Fruit fly (Drosophila melanogaster) whole organism: ENCODE data around the gene Syx8.

ENCODE experiments used
- EcR ChIP-seq, 2 experiments: fragments of >200 bp; optimal IDR thresholded peaks; 2 replicates each; lab custom pipeline; 2017; ENCODE audit warnings: missing biosample characterization in 2 of 2, missing genetic modification characterization in 2 of 2, missing genetic modification reagents in 2 of 2
- pan ChIP-seq: fragments of >200 bp; optimal IDR thresholded peaks from 2 replicates; lab custom pipeline; 2017
- psq ChIP-seq: fragments of >200 bp; optimal IDR thresholded peaks from 2 replicates; lab custom pipeline; 2017

DNA sequence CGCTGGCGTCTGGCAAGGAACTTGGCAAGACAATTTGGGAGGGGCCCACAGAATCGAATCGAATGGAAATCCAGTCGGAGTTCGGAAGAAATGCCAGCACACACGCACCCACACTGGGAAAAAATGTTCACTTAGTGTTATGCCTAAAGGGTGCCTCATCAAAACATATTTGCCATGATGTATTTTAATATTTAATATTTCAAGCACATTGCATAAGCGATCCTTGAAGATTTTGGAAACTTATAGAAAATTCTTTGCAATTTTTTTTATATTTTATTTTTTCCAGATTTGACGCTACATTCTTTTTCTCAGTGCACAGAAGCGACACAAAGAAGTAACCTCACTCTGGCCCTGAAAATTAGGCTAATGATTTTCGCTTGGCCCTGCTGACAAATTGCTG lies 20.8 kb downstream of the Syx8 start:
- no peak for TF ChIP-seq EcR (GFP tag; optimal IDR thresholded peaks at IDR 0.05; lab: Kevin White, UChicago)
- no peak for TF ChIP-seq pan
- TF ChIP-seq psq (lab: Kevin White, UChicago) = no peak
